Worm (Caenorhabditis elegans) whole organism, mixed stage, embryonic: ENCODE data around the gene F17A9.5.

ENCODE experiments used
- cnd-1 ChIP-seq: fragments of 200-800 bp; sonication (Bioruptor generic); optimal IDR thresholded peaks from 2 replicates; lab custom pipeline; 2018; ENCODE audit warnings: mild to moderate bottlenecking, missing genetic modification characterization, missing compliant biosample characterization
- elt-3 ChIP-seq: fragments of 150-350 bp; optimal IDR thresholded peaks from 2 replicates; lab custom pipeline; 2014; ENCODE audit warnings: missing biosample characterization, missing genetic modification characterization
- flh-1 ChIP-seq: fragments of 200-800 bp; sonication (Bioruptor generic); optimal IDR thresholded peaks from 2 replicates; lab custom pipeline; 2018; ENCODE audit warnings: mild to moderate bottlenecking, missing genetic modification characterization, moderate library complexity, missing compliant biosample characterization
- nhr-12 ChIP-seq: fragments of 150-350 bp; optimal IDR thresholded peaks from 2 replicates; lab custom pipeline; 2014; ENCODE audit warnings: missing biosample characterization, missing genetic modification characterization
- snpc-4 ChIP-seq: fragments of 150-350 bp; optimal IDR thresholded peaks from 2 replicates; lab custom pipeline; 2014; ENCODE audit warnings: missing biosample characterization, missing genetic modification characterization
- unc-39 ChIP-seq: fragments of 150-350 bp; optimal IDR thresholded peaks from 2 replicates; lab custom pipeline; 2014; ENCODE audit warnings: missing biosample characterization, missing genetic modification characterization
- ztf-11 ChIP-seq: fragments of 150-350 bp; optimal IDR thresholded peaks from 2 replicates; lab custom pipeline; 2014; ENCODE audit warnings: missing biosample characterization, missing genetic modification characterization

ce11 chrV:6112823-6113222 lies at the start of gene F17A9.5:
- TF ChIP-seq cnd-1 (tag; lab: Kevin White, UChicago) (no peak), snpc-4 (tag; lab: Kevin White, UChicago) (no peak), flh-1 (GFP tag; lab: Kevin White, UChicago) (no peak), elt-3 (tag; lab: Kevin White, UChicago) (no peak), nhr-12 (tag; lab: Kevin White, UChicago) (no peak), ztf-11 (tag; lab: Kevin White, UChicago) (no peak), unc-39 (no peak)
